Worm (Caenorhabditis elegans): ENCODE measurements around the gene R05G6.9.
A peak's percentile ranks its signal among the peaks of the same experiment; 100 is the strongest.
"Not testable (repeated sequence)": the region's sequence is repeated elsewhere in the genome, so short reads cannot be mapped to it uniquely, and the experiment has no call there.

The R05G6.9 gene

DNA sequence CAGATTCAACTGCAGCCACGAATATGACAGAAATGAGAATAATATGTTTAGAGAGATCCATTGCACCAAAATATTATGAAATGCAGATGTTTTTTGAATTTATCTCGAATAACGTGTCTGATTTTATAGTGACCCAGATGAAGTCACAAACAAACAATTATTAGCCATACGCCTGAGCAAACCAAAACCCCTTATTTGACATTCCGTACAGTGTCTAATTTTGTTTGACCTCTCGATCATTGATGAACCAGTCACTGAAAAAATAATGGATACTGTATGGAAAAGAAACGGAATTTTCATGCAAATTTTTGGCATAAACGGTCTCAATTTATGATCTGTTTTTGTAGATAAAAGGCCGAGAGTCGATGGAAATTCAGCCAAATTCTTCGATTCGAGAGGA lies at the start of gene R05G6.9, which contains the start of gene R05G6.3:
TSS of gene R05G6.9 (minus strand) at position 101 of the 400 bp plus-strand sequence.
TSS of gene R05G6.3 (plus strand) at position 386 of the 400 bp plus-strand sequence.
- TF ChIP-seq pes-1 (GFP tag; IDR thresholded peaks at IDR 0.05) (no peak), aly-1 (tag; optimal IDR thresholded peaks at IDR 0.05) (no peak), ets-7 (tag; optimal IDR thresholded peaks at IDR 0.05) (no peak), ceh-36 (tag; optimal IDR thresholded peaks at IDR 0.05) (no peak), scrt-1 (GFP tag; IDR thresholded peaks at IDR 0.05) (no peak), ceh-13 (GFP tag; optimal IDR thresholded peaks at IDR 0.05) (no peak), hnd-1 (tag; optimal IDR thresholded peaks at IDR 0.05) (no peak), ama-1 (optimal IDR thresholded peaks at IDR 0.05) (no peak), hmg-4 (GFP tag; optimal IDR thresholded peaks at IDR 0.05) (no peak), tra-4 (tag; optimal IDR thresholded peaks at IDR 0.05) (no peak), hmbx-1 (tag; optimal IDR thresholded peaks at IDR 0.05) (no peak), F13C5.2 (tag; optimal IDR thresholded peaks at IDR 0.05) (no peak), tbx-37 (GFP tag; conservative IDR thresholded peaks at IDR 0.05) (no peak)

DNA sequence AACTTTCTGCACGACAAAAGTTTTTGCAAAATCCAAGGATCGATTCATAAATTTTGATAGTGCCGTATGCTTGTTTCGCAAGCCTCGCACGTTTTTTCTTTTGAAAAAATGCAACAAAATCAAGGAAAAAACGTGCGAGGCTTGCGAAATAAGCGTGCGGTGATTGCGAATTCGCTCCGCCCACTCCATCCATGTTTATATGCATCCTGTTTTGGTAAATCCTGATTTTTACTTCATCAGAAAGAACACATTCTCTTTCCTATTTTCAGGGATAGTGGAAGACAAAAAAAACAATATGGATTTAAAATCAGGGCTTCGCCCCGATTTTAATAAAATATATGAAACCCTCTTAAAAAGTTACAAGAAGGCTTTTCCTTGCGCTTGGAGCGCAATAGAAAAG lies 47.8 kb upstream of the R05G6.9 start, which contains the start of gene F32E10.9:
TSS of gene F32E10.9 (minus strand) at position 101 of the 400 bp plus-strand sequence.
- TF ChIP-seq aly-1 (tag; optimal IDR thresholded peaks at IDR 0.05); ets-7 (tag; optimal IDR thresholded peaks at IDR 0.05); tbx-11 (GFP tag; IDR thresholded peaks at IDR 0.05): not testable (repeated sequence)

DNA sequence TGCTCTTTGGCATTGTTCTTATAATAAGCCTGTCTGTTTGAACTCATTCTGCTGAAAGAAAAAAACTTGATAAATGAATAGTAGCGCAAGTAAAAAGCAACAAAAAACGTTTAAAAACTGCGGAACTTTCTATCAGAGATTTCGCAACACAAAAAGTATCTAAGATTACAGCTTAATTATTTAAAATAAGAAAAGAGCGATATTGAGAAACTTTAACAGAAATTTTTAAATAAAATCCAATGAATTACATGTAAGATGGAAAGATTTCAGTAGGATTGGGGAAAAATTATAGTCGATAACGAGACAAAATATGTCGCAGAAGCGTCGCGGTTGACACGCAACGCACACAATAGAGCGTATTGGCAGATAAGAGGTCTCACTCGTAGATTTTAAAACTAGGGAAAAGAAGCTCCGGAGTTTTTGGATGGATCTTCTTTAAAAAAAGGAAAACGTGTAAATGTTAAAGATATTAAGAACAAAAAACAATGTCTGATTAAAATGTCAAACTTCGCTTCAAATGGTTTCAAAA lies 45.6 kb upstream of the R05G6.9 start, which contains the start of gene ima-3:
TSS of gene ima-3 (minus strand) at position 51 of the 529 bp plus-strand sequence.
- no peak for TF ChIP-seq sea-1 (GFP tag; conservative IDR thresholded peaks at IDR 0.05)
- TF ChIP-seq tbx-37 (GFP tag; conservative IDR thresholded peaks at IDR 0.05), result 0 out of 2 replicates have a peak, but pooled peaks have one; percentile 21

DNA sequence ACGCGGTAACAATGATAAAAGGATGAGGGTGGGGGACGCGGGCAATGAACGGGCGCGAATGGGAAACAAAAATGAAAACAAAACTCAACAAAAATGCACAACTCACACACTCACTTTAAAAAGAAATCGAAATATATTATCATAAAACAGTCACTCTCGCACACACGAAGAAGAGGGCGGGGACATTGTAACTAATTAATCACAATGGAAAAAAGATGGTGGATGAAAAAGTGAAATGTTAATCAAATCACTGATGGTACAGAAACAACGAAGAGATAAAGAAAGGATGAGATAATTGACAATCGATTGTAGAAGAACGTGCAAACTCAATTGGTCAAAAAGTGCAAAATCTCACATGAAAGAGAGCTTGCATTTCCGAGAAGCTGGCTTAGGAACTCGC lies 43.2 kb upstream of the R05G6.9 start:
- TF ChIP-seq sea-1 (GFP tag; conservative IDR thresholded peaks at IDR 0.05), result no peak
- TF ChIP-seq ets-7 (tag; optimal IDR thresholded peaks at IDR 0.05), result no peak

DNA sequence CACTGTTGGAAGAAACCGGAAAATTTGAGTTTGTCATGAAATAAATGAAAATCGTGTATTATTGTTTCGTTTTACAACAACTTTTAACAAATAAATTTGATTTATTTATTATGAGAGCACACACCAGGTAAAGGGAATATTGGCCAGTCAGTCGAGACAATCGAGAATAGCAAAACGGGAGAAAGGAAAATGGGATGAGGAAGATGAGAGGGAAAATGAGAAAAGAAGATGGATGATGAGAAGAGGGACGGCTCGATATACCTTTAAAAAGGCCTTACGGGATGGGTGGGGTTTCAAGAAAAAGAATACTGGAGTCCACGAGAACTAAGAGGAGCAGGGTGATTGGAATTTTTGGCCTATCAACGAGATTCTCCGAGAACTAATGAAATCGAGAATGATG lies 42.6 kb upstream of the R05G6.9 start:
- TF ChIP-seq sea-1 (GFP tag; conservative IDR thresholded peaks at IDR 0.05), result no peak
- TF ChIP-seq tra-4 (tag; optimal IDR thresholded peaks at IDR 0.05), result no peak
- no peak for TF ChIP-seq aly-1 (tag; optimal IDR thresholded peaks at IDR 0.05)
- no peak for TF ChIP-seq hmbx-1 (tag; optimal IDR thresholded peaks at IDR 0.05)
- TF ChIP-seq ets-7 (tag; optimal IDR thresholded peaks at IDR 0.05), result no peak
- TF ChIP-seq scrt-1 (GFP tag; IDR thresholded peaks at IDR 0.05), result no peak
- TF ChIP-seq B0310.2 (tag; optimal IDR thresholded peaks at IDR 0.05), result no peak
- TF ChIP-seq ceh-13 (GFP tag; optimal IDR thresholded peaks at IDR 0.05), result no peak
- no peak for TF ChIP-seq ama-1 (optimal IDR thresholded peaks at IDR 0.05)
- TF ChIP-seq pes-1 (GFP tag; IDR thresholded peaks at IDR 0.05), result no peak
- TF ChIP-seq F13C5.2 (tag; optimal IDR thresholded peaks at IDR 0.05), result no peak
- no peak for TF ChIP-seq tbx-11 (GFP tag; IDR thresholded peaks at IDR 0.05)
- TF ChIP-seq hmg-4 (GFP tag; optimal IDR thresholded peaks at IDR 0.05), result no peak
- TF ChIP-seq flt-1 (GFP tag; IDR thresholded peaks at IDR 0.05), result no peak
- no peak for TF ChIP-seq ceh-36 (tag; optimal IDR thresholded peaks at IDR 0.05)
- no peak for TF ChIP-seq tbx-37 (GFP tag; conservative IDR thresholded peaks at IDR 0.05)

DNA sequence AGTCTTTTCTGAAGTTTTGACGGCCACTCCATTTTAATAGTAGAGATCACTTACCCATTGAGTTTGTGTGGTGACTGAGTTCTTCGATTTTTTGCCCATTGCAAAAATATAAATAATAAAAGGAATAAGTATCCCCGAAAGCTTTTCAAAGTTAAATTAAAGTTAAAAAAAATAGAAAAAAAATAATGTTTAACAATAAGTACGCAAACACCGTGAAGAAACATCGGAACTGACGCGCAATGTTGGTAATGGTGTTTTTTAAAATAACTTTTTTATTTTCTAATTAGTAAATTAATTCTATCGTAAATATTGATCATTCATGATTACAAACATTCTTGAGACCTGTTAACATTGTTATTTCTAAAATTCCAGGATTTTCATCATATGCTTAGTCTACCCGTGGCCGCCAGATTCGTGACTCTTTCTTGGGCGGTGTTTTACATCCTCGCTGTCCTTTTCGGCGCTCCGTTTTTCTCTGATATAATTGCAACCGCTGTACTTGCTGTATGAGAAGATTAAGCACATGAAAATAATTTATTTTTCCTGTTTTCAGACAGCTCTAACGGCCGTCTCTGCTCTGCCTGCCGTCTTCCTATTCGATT lies 40.3 kb upstream of the R05G6.9 start, which contains the start of the genes F49E8.7, F49E8.8 and nprl-2:
TSS of gene F49E8.7 (minus strand) at position 101 of the 602 bp plus-strand sequence.
TSS of gene F49E8.8 (plus strand) at position 373 of the 602 bp plus-strand sequence.
TSS of gene nprl-2 (plus strand) at position 552 of the 602 bp plus-strand sequence.
- no peak for TF ChIP-seq flt-1 (GFP tag; IDR thresholded peaks at IDR 0.05)
- TF ChIP-seq hmg-4 (GFP tag; optimal IDR thresholded peaks at IDR 0.05), result no peak
- no peak for TF ChIP-seq hmbx-1 (tag; optimal IDR thresholded peaks at IDR 0.05)
- no peak for TF ChIP-seq ceh-36 (tag; optimal IDR thresholded peaks at IDR 0.05)
- no peak for TF ChIP-seq hnd-1 (tag; optimal IDR thresholded peaks at IDR 0.05)
- TF ChIP-seq tra-4 (tag; optimal IDR thresholded peaks at IDR 0.05), result no peak
- no peak for TF ChIP-seq tbx-37 (GFP tag; conservative IDR thresholded peaks at IDR 0.05)
- TF ChIP-seq tbx-11 (GFP tag; IDR thresholded peaks at IDR 0.05), result no peak

DNA sequence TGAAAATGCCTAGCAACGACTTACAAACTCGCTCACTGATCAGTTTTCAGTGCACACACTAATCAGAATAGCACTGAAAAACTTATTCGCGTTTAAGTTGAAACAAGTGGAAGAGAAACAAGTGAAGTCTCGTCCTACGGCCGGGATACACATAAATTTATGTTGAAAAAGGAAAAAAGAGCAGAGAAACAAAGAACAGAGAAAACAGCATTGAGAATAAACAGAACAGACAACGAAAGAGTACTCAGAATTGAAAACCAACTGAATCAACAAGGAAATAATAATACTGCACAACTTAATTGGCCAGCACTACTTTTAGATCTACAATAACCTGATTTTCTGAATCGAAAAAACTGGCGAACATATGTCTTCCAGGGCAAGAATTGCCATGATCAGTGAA lies 38.3 kb upstream of the R05G6.9 start, which contains the start of gene F49E8.6:
TSS of gene F49E8.6 (minus strand) at position 317 of the 400 bp plus-strand sequence.
- TF ChIP-seq aly-1 (tag; optimal IDR thresholded peaks at IDR 0.05), result no peak
- TF ChIP-seq ama-1 (optimal IDR thresholded peaks at IDR 0.05), result no peak
- no peak for TF ChIP-seq tbx-11 (GFP tag; IDR thresholded peaks at IDR 0.05)
- no peak for TF ChIP-seq hnd-1 (tag; optimal IDR thresholded peaks at IDR 0.05)

DNA sequence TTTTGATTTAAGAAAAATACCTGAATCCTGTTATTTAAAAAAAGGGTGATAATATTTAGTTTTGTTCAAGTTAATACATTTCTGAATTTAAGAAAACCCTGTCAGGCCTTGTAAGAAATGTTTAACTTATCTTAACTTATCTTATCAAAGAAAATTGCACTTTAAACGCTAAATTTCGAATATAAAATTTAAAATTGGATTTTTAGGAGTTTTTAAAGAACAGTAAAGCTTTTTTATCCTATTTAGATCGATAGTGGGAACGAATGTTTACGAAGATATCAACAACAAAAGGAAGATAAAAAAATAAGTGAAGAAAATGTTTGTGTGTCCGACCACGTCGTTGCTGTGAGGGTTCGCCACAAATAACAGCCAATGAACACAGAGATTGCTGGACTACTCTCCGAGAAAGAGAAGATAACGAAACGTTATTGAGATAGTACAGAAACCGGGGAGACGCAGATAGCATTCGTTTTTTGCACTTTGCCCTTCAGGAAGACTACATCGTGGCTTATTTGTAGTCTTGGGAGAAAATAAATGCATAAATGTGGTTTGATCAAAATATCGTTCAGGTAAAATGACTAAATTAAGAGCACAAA lies 37.0 kb upstream of the R05G6.9 start, which contains the start of gene dif-1:
TSS of gene dif-1 (minus strand) at position 51 of the 596 bp plus-strand sequence.
- TF ChIP-seq F13C5.2 (tag; optimal IDR thresholded peaks at IDR 0.05) (no peak), B0310.2 (tag; optimal IDR thresholded peaks at IDR 0.05) (no peak), hmbx-1 (tag; optimal IDR thresholded peaks at IDR 0.05) (no peak), flt-1 (GFP tag; IDR thresholded peaks at IDR 0.05) (no peak), ceh-36 (tag; optimal IDR thresholded peaks at IDR 0.05) (no peak), aly-1 (tag; optimal IDR thresholded peaks at IDR 0.05) (no peak), ama-1 (optimal IDR thresholded peaks at IDR 0.05) (no peak), ets-7 (tag; optimal IDR thresholded peaks at IDR 0.05) (no peak), sea-1 (GFP tag; conservative IDR thresholded peaks at IDR 0.05) (no peak)
